Worm (Caenorhabditis elegans) whole organism, L2 larva: ENCODE data around the gene C49C3.20.

Source experiments
- C34F6.9 ChIP-seq: fragments of 150-350 bp; optimal IDR thresholded peaks from 2 replicates; lab custom pipeline; 2014; ENCODE audit warnings: missing biosample characterization, missing genetic modification characterization
- ceh-82 ChIP-seq: fragments of 150-350 bp; optimal IDR thresholded peaks from 2 replicates; lab custom pipeline; 2014; ENCODE audit warnings: missing biosample characterization, missing genetic modification characterization
- lsy-2 ChIP-seq, 2 experiments: fragments of 150-350 bp in 1 of 2; sonication (generic microtip) in 1 of 2; optimal IDR thresholded peaks; 2 replicates each; lab custom pipeline; 2014 to 2017; ENCODE audit warnings: missing biosample characterization in 2 of 2, missing genetic modification characterization in 2 of 2
- nhr-21 ChIP-seq: fragments of 150-350 bp; optimal IDR thresholded peaks from 2 replicates; lab custom pipeline; 2014; ENCODE audit warnings: missing biosample characterization, missing genetic modification characterization
- nhr-237 ChIP-seq: fragments of 150-350 bp; optimal IDR thresholded peaks from 2 replicates; lab custom pipeline; 2014; ENCODE audit warnings: missing biosample characterization, missing genetic modification characterization
- nhr-25 ChIP-seq: fragments of 150-350 bp; sonication (generic microtip); optimal IDR thresholded peaks from 3 replicates; lab custom pipeline; 2014; ENCODE audit warnings: missing biosample characterization, missing genetic modification characterization
- skn-1 ChIP-seq: sonication (generic microtip); optimal IDR thresholded peaks from 2 replicates; lab custom pipeline; 2017; ENCODE audit warnings: missing biosample characterization, missing genetic modification characterization
- unc-39 ChIP-seq: fragments of 150-350 bp; optimal IDR thresholded peaks from 2 replicates; lab custom pipeline; 2014; ENCODE audit warnings: missing biosample characterization, missing genetic modification characterization
- unc-62 ChIP-seq: fragments of 150-350 bp; optimal IDR thresholded peaks from 2 replicates; lab custom pipeline; 2014; ENCODE audit warnings: missing biosample characterization, missing genetic modification reagents, missing genetic modification characterization

DNA sequence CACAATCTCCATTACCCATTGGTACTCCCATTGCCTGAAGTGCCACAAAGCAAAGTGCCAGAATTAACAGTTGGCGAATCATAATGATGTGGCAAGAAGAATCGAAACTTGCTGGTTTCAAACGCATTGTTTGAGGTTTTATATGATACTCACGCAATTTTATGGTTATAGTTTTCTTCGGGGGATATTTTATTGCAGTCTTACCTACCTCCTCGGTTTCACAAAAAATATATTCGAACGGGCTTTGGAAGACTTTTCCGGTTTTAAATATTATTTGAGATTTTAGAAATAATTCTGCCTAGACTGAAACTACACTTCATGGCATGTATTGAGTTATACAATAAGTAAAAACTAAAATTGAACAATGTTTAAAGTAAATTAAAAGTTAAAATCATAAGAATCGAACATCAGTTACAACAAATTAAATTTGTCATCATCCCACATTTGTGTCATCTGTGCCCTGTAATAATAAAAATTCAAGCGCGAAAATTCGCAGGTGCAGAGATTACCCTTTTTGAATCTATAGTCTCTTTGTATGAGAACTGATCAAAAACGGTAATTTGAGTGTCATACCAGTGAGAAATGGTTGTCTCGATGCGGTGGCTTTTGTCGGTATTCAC lies 30.4 kb upstream of the C49C3.20 start, which contains the start of the genes clec-197 and clec-198:
- no peak for TF ChIP-seq nhr-237 (tag; lab: Kevin White, UChicago)
- TF ChIP-seq unc-62 (GFP tag; lab: Kevin White, UChicago), result no peak
- TF ChIP-seq unc-39 (tag; lab: Kevin White, UChicago), result no peak
- no peak for TF ChIP-seq skn-1
- no peak for TF ChIP-seq ceh-82 (tag; lab: Kevin White, UChicago)
- TF ChIP-seq nhr-25 (tag; lab: Kevin White, UChicago), result no peak
- no peak for TF ChIP-seq lsy-2 (tag; optimal IDR thresholded peaks at IDR 0.05; lab: Kevin White, UChicago)
- no peak for TF ChIP-seq C34F6.9 (tag; lab: Kevin White, UChicago)
- no peak for TF ChIP-seq nhr-21 (tag; lab: Kevin White, UChicago)
